Fruit fly (Drosophila melanogaster): Measurements from ENCODE around the gene AttD.

The AttD gene

DNA sequence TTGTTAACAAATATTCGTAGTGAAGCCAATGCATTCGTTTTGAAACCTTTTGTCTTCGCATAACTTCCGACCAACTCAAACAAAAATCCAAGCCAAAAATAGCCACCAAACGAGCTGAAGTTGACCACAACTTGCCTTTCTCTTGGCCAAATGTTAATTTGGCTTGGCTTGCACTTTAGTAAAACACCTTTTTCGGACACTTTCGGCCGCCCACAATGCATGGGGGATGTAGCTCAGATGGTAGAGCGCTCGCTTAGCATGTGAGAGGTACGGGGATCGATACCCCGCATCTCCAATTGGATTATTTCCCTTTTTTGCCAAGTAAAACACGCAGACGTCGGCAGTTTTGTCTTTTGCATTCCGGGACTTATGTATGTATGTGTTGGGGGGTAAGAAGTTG is 31.9 kb downstream of the AttD start (continued):
- TF ChIP-seq CG16813 (GFP tag; IDR thresholded peaks at IDR 0.05; ENCODE audit: partially characterized antibody) (peak; percentile 47; the same call in 1 of the 3 replicates), CG7963 (GFP tag; IDR thresholded peaks at IDR 0.05; ENCODE audit: partially characterized antibody) (0 out of 3 replicates have a peak, but pooled peaks have one; percentile 17)

DNA sequence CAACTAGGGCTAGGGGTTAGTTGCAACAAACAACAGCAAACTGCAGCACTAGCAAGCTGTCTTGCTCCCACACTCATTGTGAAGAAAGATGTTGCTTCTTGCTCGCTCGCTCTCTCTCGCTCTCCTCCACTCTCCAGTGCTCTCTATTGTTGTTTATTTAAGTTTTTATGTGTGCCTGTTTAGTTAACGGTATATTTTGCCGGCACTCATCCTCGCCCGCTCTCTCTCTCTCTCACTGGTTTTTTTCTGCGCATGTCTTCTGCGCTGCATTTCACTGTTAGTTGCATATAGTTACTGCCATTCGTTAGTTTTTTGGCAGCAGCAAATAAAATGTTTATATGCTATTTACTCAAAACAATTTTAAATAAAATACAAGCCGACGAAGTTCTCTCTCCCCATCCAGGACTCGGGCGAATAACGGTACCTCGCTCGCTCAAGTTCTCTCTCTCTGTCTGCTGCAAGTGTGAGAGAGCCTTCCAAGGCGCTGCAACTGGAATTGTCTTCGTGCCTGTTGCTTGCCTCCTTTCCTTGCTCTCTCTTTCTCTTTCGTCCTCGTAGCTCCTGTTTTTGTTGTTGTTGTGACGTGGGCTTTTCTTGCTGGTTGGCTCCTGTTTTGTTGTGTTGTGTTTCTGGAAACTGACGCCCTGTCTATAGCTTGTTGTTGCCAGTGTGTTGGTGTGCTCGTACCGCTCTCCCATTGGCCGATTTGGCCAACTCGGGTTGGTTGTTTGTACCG is 41.2 kb downstream of the AttD start:
- no peak for TF ChIP-seq fd96Cb (tag; optimal IDR thresholded peaks at IDR 0.05)
- TF ChIP-seq Deaf1 (tag; optimal IDR thresholded peaks at IDR 0.05) = peak; percentile 84
- peak; percentile 49 for TF ChIP-seq ewg (GFP tag; optimal IDR thresholded peaks at IDR 0.05)
- TF ChIP-seq CG6683 (GFP tag; optimal IDR thresholded peaks at IDR 0.05) = no peak
- TF ChIP-seq nau (GFP tag; optimal IDR thresholded peaks at IDR 0.05) = no peak
- no peak for TF ChIP-seq mirr (GFP tag; optimal IDR thresholded peaks at IDR 0.05)
- TF ChIP-seq scrt (GFP tag; optimal IDR thresholded peaks at IDR 0.05) = peak; percentile 93
- TF ChIP-seq CG3838 (GFP tag; optimal IDR thresholded peaks at IDR 0.05) = no peak
- TF ChIP-seq CG10462 (GFP tag; optimal IDR thresholded peaks at IDR 0.05) = peak; percentile 55
- no peak for TF ChIP-seq btn (GFP tag; optimal IDR thresholded peaks at IDR 0.05)
- no peak for TF ChIP-seq oc (tag; optimal IDR thresholded peaks at IDR 0.05)
- TF ChIP-seq C15 (GFP tag; IDR thresholded peaks at IDR 0.05) = no peak
- peak; percentile 27 for TF ChIP-seq sqz (GFP tag; optimal IDR thresholded peaks at IDR 0.05)
- TF ChIP-seq CG15269 (tag; optimal IDR thresholded peaks at IDR 0.05) = no peak
- no peak for TF ChIP-seq CG6272 (GFP tag; IDR thresholded peaks at IDR 0.05)
- no peak for TF ChIP-seq CG9932 (GFP tag; IDR thresholded peaks at IDR 0.05)
- TF ChIP-seq sima (GFP tag; optimal IDR thresholded peaks at IDR 0.05) = no peak
- no peak for TF ChIP-seq CG3407 (GFP tag; optimal IDR thresholded peaks at IDR 0.05)
- peak; percentile 33 for TF ChIP-seq CG1832 (GFP tag; optimal IDR thresholded peaks at IDR 0.05)
- no peak for TF ChIP-seq cato (GFP tag; optimal IDR thresholded peaks at IDR 0.05; ENCODE audit: borderline replicate concordance)
- no peak for TF ChIP-seq CG8944 (GFP tag; optimal IDR thresholded peaks at IDR 0.05)
- peak; percentile 41 for TF ChIP-seq cg (GFP tag; optimal IDR thresholded peaks at IDR 0.05)
- no peak for TF ChIP-seq fd64A (GFP tag; optimal IDR thresholded peaks at IDR 0.05)
- no peak for TF ChIP-seq Opbp (GFP tag; IDR thresholded peaks at IDR 0.05; ENCODE audit: partially characterized antibody)
- peak; percentile 84; the same call in 1 of the 2 replicates for TF ChIP-seq CG4360 (GFP tag; IDR thresholded peaks at IDR 0.05)
- TF ChIP-seq MTF-1 (GFP tag; optimal IDR thresholded peaks at IDR 0.05; ENCODE audit: borderline replicate concordance) = no peak
- no peak for TF ChIP-seq so (GFP tag; IDR thresholded peaks at IDR 0.05)
- no peak for TF ChIP-seq Oaz (GFP tag; IDR thresholded peaks at IDR 0.05)
- peak; percentile 32 for TF ChIP-seq pros (GFP tag; optimal IDR thresholded peaks at IDR 0.05)
- no peak for TF ChIP-seq dmrt99B (tag; optimal IDR thresholded peaks at IDR 0.05)
- peak; percentile 72 for TF ChIP-seq yki (optimal IDR thresholded peaks at IDR 0.05)
- TF ChIP-seq vfl (GFP tag; optimal IDR thresholded peaks at IDR 0.05) = no peak
- peak; percentile 95 for TF ChIP-seq Nf-YC (tag; optimal IDR thresholded peaks at IDR 0.05)
- no peak for TF ChIP-seq CG9727 (GFP tag; optimal IDR thresholded peaks at IDR 0.05)
- TF ChIP-seq ap (GFP tag; IDR thresholded peaks at IDR 0.05) = no peak
- no peak for TF ChIP-seq gsb-n (tag; optimal IDR thresholded peaks at IDR 0.05)
- no peak for TF ChIP-seq dysf (GFP tag; IDR thresholded peaks at IDR 0.05)
- no peak for TF ChIP-seq Sox102F (GFP tag; optimal IDR thresholded peaks at IDR 0.05)
- peak; percentile 19 for TF ChIP-seq CG8924 (tag; optimal IDR thresholded peaks at IDR 0.05)
- no peak for TF ChIP-seq salm (tag; optimal IDR thresholded peaks at IDR 0.05)
- peak; percentile 95 for TF ChIP-seq Nf-YB (GFP tag; optimal IDR thresholded peaks at IDR 0.05)
- TF ChIP-seq Trl (optimal IDR thresholded peaks at IDR 0.05) = peak; percentile 69 to 82
- no peak for TF ChIP-seq Trl (GFP tag; optimal IDR thresholded peaks at IDR 0.05)
- TF ChIP-seq Nf-YA (GFP tag; IDR thresholded peaks at IDR 0.05) = no peak
